Fruit fly (Drosophila melanogaster) whole organism, pupa: ENCODE measurements around the gene Lst8.

Source experiments
- CG12605 ChIP-seq: fragments of 200-800 bp; sonication (Bioruptor generic); IDR thresholded peaks from 2 replicates; pipeline ENCODE4 v1.3.6; 2022; ENCODE audit warnings: missing biosample characterization, missing genetic modification characterization
- CG17806 ChIP-seq: fragments of 200-800 bp; sonication (Bioruptor generic); optimal IDR thresholded peaks from 2 replicates; lab custom pipeline; 2018; ENCODE audit warnings: missing biosample characterization, mild to moderate bottlenecking, missing genetic modification characterization, moderate library complexity
- CG34367 ChIP-seq: fragments of 200-800 bp; sonication (Bioruptor generic); optimal IDR thresholded peaks from 2 replicates; lab custom pipeline; 2018; ENCODE audit warnings: missing biosample characterization, mild to moderate bottlenecking, missing genetic modification characterization
- CG4496 ChIP-seq: fragments of 200-800 bp; sonication (Bioruptor generic); IDR thresholded peaks from 3 replicates; pipeline ENCODE4 v1.3.6; 2022; ENCODE audit warnings: missing biosample characterization, missing genetic modification characterization
- EcR ChIP-seq: fragments of 200-800 bp; sonication (Bioruptor generic); optimal IDR thresholded peaks from 3 replicates; lab custom pipeline; 2019; ENCODE audit warnings: missing biosample characterization, missing genetic modification characterization, mild to moderate bottlenecking, moderate library complexity, missing genetic modification reagents
- Snoo ChIP-seq: fragments of 200-800 bp; sonication (Bioruptor generic); optimal IDR thresholded peaks from 3 replicates; lab custom pipeline; 2017; ENCODE audit warnings: missing biosample characterization, mild to moderate bottlenecking, missing genetic modification characterization, inconsistent platforms
- gl ChIP-seq: fragments of 200-800 bp; sonication (Bioruptor generic); optimal IDR thresholded peaks from 2 replicates; lab custom pipeline; 2018; ENCODE audit warnings: missing biosample characterization, mild to moderate bottlenecking, missing genetic modification characterization
- rn ChIP-seq: fragments of 200-800 bp; sonication (Bioruptor generic); IDR thresholded peaks from 2 replicates; pipeline ENCODE4 v1.3.6; 2022; ENCODE audit warnings: missing biosample characterization, missing genetic modification characterization

DNA sequence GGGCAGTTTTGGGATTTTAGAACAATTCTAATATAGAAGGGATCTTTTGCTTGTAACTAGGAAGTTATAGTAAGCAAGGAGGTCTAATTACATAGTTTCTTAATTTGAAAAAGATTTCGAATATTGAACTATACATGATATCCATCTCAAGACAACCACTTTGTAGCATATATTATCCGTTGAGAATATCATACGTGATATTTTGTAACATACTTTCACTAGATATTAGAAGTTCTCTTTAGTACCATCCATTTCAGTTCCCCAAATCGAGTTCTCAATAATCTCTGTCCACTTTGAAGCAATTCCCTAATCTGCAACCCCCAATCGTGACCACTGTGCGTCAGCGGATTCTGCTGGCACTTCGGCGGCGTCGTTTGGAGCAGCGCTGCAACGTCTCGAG is 9.7 kb upstream of the Lst8 start:
- TF ChIP-seq Snoo (tag; lab: Kevin White, UChicago): peak; percentile 5
- no peak for TF ChIP-seq CG12605 (GFP tag; lab: Robert Waterston, UW)
- no peak for TF ChIP-seq gl (tag; lab: Kevin White, UChicago)
- TF ChIP-seq EcR (GFP tag; lab: Kevin White, UChicago): no peak
- TF ChIP-seq CG17806 (tag; lab: Kevin White, UChicago): no peak
- TF ChIP-seq rn: no peak
- no peak for TF ChIP-seq CG4496 (GFP tag; lab: Robert Waterston, UW)
- TF ChIP-seq CG34367 (tag; lab: Kevin White, UChicago): no peak
